Worm (Caenorhabditis elegans): ENCODE data around the gene F25B3.5.

DNA sequence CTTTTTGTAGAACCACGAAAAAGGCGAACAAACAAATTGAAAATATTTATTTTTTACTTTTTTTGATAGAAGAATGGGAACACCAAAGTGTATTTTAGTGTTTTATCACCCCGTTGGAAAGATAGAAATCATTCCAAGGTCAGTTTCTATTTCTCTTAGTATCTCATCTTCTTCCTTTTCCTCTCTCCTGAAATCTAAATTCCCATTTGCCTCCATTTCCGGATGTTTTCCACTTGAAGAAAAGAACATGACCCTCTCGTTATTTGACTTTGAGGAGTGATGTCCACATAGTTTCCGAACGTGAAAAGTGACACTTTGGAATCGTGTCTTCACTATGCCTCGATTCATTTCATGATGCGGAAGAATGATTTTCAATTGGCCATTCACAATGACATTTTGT lies 17.5 kb upstream of the F25B3.5 start:
- TF ChIP-seq unc-39 (tag; optimal IDR thresholded peaks at IDR 0.05), result no peak
- no peak for TF ChIP-seq unc-62 (GFP tag; optimal IDR thresholded peaks at IDR 0.05)
- no peak for TF ChIP-seq zip-8 (tag; optimal IDR thresholded peaks at IDR 0.05)
